Fruit fly (Drosophila melanogaster): ENCODE results near the gene Jon74E.

- no peak for TF ChIP-seq pzg (GFP tag; optimal IDR thresholded peaks at IDR 0.05)
- no peak for TF ChIP-seq CG3065 (GFP tag; optimal IDR thresholded peaks at IDR 0.05)
- no peak for TF ChIP-seq Dref (GFP tag; IDR thresholded peaks at IDR 0.05)
- no peak for TF ChIP-seq bab2 (GFP tag; optimal IDR thresholded peaks at IDR 0.05)
- no peak for TF ChIP-seq Lpt (GFP tag; optimal IDR thresholded peaks at IDR 0.05)
- TF ChIP-seq h (optimal IDR thresholded peaks at IDR 0.05) = no peak
- TF ChIP-seq Xbp1 (GFP tag; optimal IDR thresholded peaks at IDR 0.05) = no peak
- no peak for TF ChIP-seq prd (optimal IDR thresholded peaks at IDR 0.05)
- no peak for TF ChIP-seq prd (GFP tag; IDR thresholded peaks at IDR 0.05)
- no peak for TF ChIP-seq dmrt11E (tag; optimal IDR thresholded peaks at IDR 0.05)
- no peak for TF ChIP-seq CG10267 (tag; optimal IDR thresholded peaks at IDR 0.05)
- no peak for TF ChIP-seq Bgb (GFP tag; IDR thresholded peaks at IDR 0.05; ENCODE audit: partially characterized antibody)
These were observed 15.2 kb downstream of the Jon74E start for dm6 chr3L:17533745-17534144.
